Fruit fly (Drosophila melanogaster) S2 (cell line): ENCODE measurements around the gene Hrd3.

ENCODE experiments used
- CG8478 ChIP-seq: fragments of >200 bp; optimal IDR thresholded peaks from 2 replicates; lab custom pipeline; 2018
- CTCF ChIP-seq, 2 experiments: fragments of >200 bp; optimal IDR thresholded peaks; 2 replicates each; lab custom pipeline; 2018

Gene Hrd3

dm6 chr3R:23734573-23735404, 23.6 kb downstream of the Hrd3 start:
- TF ChIP-seq CTCF (optimal IDR thresholded peaks at IDR 0.05; lab: Kevin White, UChicago) (no peak), CG8478 (no peak)

DNA sequence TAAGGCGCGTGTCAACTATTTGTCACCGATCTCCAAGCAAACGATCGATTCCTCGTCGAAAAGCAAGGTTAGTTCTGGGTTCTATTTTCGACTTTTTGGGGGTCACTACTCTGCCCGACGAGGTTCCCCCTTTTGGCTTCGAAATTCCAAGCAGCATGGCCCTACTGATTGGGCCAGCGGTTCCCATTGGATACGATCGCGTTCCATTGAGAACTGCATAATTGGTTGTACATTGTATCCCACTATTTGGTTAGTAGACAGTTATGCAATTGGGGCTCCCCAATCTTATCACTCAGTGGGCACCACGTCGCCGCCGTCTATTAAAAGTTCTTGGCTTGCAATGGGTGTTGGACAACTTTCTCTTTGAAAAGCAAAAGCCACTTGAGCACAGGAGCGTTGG, 24.6 kb downstream of the Hrd3 start:
- TF ChIP-seq CG8478 (no peak), CTCF (optimal IDR thresholded peaks at IDR 0.05; lab: Kevin White, UChicago) (no peak)

DNA sequence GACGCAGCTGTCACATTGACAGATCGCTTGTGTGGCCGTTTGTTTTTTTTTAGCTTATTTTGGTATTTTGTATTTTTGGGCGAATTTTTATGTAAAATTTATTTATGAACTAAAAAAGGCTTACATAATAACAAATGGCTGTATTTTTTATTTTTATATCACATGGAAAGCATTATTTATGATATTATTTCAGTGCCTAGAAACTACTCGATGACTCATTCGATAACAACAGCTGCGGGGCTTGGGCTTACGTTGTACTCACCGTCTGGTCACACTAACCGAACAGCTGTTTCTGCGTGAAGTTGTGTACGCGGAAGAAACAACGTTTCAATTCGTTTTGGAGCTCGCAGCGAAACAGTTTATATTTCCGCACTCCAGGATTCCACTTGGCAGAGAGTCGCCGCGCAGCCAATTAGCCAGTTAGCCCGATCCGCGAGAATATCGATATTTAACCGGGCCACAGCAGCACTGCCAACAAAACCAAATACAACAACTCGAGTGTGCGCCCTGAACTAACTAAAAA, 25.3 kb downstream of the Hrd3 start, which contains the start of the genes Hmgcr and Rpn9:
TSS of gene Hmgcr (plus strand) at position 335 of the 523 bp plus-strand sequence.
TSS of gene Rpn9 (minus strand) at position 473 of the 523 bp plus-strand sequence.
- TF ChIP-seq CG8478 (no peak), CTCF (optimal IDR thresholded peaks at IDR 0.05; lab: Kevin White, UChicago) (no peak)

dm6 chr3R:23732533-23732932, 25.8 kb downstream of the Hrd3 start:
- TF ChIP-seq CTCF (optimal IDR thresholded peaks at IDR 0.05; lab: Kevin White, UChicago) (no peak), CG8478 (no peak)

DNA sequence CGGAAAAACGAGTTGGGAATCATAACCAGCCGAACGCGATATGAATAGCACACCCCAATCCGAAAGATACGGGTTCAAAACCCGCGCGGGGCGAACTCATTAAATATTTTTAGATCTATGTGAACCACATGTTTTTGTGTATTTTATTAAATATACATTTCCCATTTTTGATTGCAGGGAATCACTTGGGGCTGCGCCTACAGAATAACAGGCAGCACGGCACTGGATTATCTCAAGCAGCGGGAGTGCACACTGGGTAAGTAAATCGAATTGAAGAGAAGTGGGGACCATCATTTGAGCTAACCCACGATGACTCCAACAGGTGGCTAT, 27.9 kb downstream of the Hrd3 start:
- TF ChIP-seq CTCF (optimal IDR thresholded peaks at IDR 0.05; lab: Kevin White, UChicago) (no peak), CG8478 (no peak)

- TF ChIP-seq CTCF (optimal IDR thresholded peaks at IDR 0.05; lab: Kevin White, UChicago) (no peak), CG8478 (no peak)
Observed at dm6 chr3R:23729632-23730471, 28.5 kb downstream of the Hrd3 start.

dm6 chr3R:23729066-23729465, 29.3 kb downstream of the Hrd3 start:
- TF ChIP-seq CG8478 (no peak), CTCF (optimal IDR thresholded peaks at IDR 0.05; lab: Kevin White, UChicago) (no peak)

DNA sequence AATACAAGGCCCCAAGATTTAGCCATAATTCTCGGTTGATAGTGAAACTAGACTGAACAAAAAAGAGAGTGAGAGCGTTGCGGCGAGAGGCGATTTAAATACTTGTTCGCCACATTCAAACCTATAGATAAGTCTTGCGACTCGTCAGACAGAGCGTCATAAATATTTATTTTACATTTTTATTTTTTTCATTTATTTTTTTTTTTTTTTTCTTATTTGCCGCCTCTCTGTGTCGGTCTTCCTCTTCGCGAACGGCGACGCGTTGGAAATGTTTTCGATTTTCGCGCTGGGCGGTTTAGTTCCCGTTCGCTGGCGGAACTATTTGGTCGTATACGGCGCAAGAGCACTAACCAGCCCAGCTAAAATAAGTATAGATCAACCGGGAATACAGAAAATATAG, 30.3 kb downstream of the Hrd3 start:
- TF ChIP-seq CTCF (optimal IDR thresholded peaks at IDR 0.05; lab: Kevin White, UChicago) (no peak), CG8478 (no peak)

- TF ChIP-seq CG8478 (no peak), CTCF (optimal IDR thresholded peaks at IDR 0.05; lab: Kevin White, UChicago) (no peak)
Observed at dm6 chr3R:23727657-23728056, 30.7 kb downstream of the Hrd3 start.

dm6 chr3R:23726740-23727139, 31.6 kb downstream of the Hrd3 start:
- TF ChIP-seq CTCF (optimal IDR thresholded peaks at IDR 0.05; lab: Kevin White, UChicago) (no peak), CG8478 (no peak)

DNA sequence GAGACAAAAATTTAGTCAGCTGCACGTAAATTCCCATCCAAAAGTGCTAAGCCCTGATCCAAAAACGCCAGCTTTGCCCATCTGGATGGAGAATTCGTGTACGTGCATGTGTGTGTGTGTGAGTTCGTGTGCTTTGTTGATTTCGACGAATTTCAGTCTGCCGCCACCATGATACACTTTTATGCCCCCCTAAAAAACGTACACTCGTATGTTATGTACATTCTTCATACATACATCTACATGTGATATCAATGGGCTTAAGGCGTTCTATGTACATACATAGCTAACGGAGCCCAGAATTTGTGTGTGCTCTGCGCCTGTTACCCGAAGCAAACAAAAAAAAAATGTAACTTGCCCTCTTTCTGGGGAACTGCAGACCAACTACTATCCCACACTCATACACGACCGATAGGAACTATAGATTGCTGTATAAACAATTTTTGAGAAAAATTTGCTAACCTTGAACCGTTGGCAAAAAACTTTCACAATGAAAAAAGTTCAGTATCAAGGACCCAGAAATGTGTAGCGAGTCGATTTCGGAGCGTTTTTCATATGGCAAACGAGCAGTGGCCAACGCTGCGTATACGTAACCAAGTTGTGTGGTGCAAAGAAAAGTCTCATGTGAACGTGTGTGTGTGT, 32.5 kb downstream of the Hrd3 start:
- TF ChIP-seq CTCF (optimal IDR thresholded peaks at IDR 0.05; lab: Kevin White, UChicago) (no peak), CG8478 (no peak)

dm6 chr3R:23724843-23725506, 33.4 kb downstream of the Hrd3 start:
- TF ChIP-seq CTCF (optimal IDR thresholded peaks at IDR 0.05; lab: Kevin White, UChicago), result no peak

- TF ChIP-seq CTCF (optimal IDR thresholded peaks at IDR 0.05; lab: Kevin White, UChicago), result no peak
Observed at dm6 chr3R:23723381-23724034, 34.8 kb downstream of the Hrd3 start.

DNA sequence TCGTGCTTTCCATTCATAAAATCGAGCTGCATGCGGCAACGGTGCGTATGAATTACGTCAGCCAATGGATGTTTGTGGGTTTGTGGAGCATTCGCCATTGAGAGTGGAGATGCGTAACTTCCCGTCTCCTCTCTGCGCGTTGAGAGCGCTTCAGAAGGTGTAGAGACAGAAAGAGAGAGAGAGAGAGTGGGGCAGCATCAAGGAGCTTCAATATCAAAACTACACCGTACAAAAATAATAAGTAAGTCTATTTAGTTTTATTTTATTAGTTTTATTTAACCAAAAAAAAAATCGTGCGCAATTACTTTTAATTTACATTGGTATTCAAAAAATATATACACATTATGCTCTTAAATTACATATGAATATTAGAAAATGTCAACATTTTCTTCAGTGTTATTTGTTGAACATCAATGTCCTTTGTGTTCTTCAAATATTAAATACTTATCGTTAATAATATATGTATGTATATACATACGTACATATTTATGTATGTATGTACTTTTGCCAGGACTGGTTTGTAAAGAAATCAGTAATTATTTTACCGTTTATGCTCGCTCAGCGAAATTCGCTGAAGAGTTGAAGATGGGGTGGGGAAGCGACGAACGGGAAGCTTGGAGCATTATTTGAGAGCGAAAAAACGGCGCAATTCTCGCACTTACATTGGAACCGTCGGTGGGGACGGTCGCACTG, 35.5 kb downstream of the Hrd3 start, which contains the start of gene CG10365:
TSS of gene CG10365 (plus strand) at position 652 of the 693 bp plus-strand sequence.
- TF ChIP-seq CTCF (optimal IDR thresholded peaks at IDR 0.05; lab: Kevin White, UChicago), result no peak
- TF ChIP-seq CG8478, result no peak
